Fruit fly (Drosophila melanogaster) whole organism, pupa: ENCODE data around the gene CG14561.

ENCODE experiments used
- CG10348 ChIP-seq: fragments of 200-800 bp; sonication (Bioruptor generic); IDR thresholded peaks from 2 replicates; pipeline ENCODE4 v1.3.6; 2022; ENCODE audit warnings: missing biosample characterization, missing genetic modification characterization
- CG14655 ChIP-seq: fragments of 200-800 bp; sonication (Bioruptor generic); optimal IDR thresholded peaks from 3 replicates; lab custom pipeline; 2017; ENCODE audit warnings: mild to moderate bottlenecking, missing biosample characterization, missing genetic modification reagents, missing genetic modification characterization
- EcR ChIP-seq: fragments of 200-800 bp; sonication (Bioruptor generic); optimal IDR thresholded peaks from 3 replicates; lab custom pipeline; 2019; ENCODE audit warnings: missing biosample characterization, missing genetic modification characterization, mild to moderate bottlenecking, moderate library complexity, missing genetic modification reagents
- Ets98B ChIP-seq: fragments of 200-800 bp; sonication (Bioruptor generic); IDR thresholded peaks from 2 replicates; pipeline ENCODE4 v1.3.6; 2022; ENCODE audit warnings: missing biosample characterization, missing genetic modification characterization
- Pif1A ChIP-seq: fragments of 200-800 bp; sonication (Bioruptor generic); optimal IDR thresholded peaks from 3 replicates; lab custom pipeline; 2016; ENCODE audit warnings: missing biosample characterization, missing genetic modification characterization
- Pif1B ChIP-seq: fragments of 200-800 bp; sonication (Bioruptor generic); optimal IDR thresholded peaks from 3 replicates; lab custom pipeline; 2016; ENCODE audit warnings: missing biosample characterization, missing genetic modification characterization

DNA sequence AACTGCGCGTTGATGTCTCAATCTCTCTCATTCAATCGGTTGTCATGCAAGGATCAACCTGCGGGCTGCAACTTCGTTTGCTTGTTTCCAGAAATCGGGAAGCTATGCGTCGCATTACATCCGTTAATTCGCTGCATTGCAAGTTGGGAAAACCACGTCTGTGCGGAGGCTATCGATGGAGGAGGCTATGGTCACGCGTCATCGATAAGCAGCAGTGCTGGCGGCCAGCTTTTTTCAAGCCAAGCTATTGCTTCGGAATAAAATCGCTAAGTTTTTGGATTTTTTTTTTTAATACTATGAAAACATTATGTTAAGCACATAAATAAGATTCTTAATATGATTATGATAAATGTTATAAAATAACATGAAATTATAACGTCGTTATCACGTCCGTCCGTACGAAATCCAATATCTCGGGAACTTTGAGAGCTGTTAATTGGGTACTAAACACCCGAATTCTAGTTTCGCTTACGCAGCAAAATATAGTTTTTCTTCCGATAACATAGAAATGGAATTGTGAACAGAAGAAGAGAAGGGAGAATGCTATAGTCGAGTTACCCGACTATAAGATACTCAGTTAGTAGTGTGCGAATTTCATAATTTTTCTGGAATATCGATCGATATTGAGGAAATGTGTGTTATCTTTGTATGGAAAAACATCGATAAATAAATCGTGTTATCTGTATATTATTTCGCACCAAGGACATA, 6.1 kb downstream of the CG14561 start, which contains the start of gene CG7139:
- TF ChIP-seq CG10348 (GFP tag; lab: Robert Waterston, UW) (no peak), Pif1A (no peak), Ets98B (no peak), Pif1B (GFP tag; lab: Kevin White, UChicago) (no peak), CG14655 (GFP tag; lab: Kevin White, UChicago) (no peak), EcR (no peak)
